Fruit fly (Drosophila melanogaster) S2 (cell line): ENCODE data around the gene CG43355.

Experiments used
- CG8478 ChIP-seq: fragments of >200 bp; optimal IDR thresholded peaks from 2 replicates; lab custom pipeline; 2018
- CTCF ChIP-seq, 2 experiments: fragments of >200 bp; optimal IDR thresholded peaks; 2 replicates each; lab custom pipeline; 2018

dm6 chr2L:11530952-11531351 lies 46.4 kb downstream of the CG43355 start, which contains the start of gene CG31706:
- TF ChIP-seq CG8478 (lab: Kevin White, UChicago) (no peak), CTCF (optimal IDR thresholded peaks at IDR 0.05; lab: Kevin White, UChicago) (no peak)
